Fruit fly (Drosophila melanogaster): Measurements from ENCODE around the gene mus312.

Gene mus312

DNA sequence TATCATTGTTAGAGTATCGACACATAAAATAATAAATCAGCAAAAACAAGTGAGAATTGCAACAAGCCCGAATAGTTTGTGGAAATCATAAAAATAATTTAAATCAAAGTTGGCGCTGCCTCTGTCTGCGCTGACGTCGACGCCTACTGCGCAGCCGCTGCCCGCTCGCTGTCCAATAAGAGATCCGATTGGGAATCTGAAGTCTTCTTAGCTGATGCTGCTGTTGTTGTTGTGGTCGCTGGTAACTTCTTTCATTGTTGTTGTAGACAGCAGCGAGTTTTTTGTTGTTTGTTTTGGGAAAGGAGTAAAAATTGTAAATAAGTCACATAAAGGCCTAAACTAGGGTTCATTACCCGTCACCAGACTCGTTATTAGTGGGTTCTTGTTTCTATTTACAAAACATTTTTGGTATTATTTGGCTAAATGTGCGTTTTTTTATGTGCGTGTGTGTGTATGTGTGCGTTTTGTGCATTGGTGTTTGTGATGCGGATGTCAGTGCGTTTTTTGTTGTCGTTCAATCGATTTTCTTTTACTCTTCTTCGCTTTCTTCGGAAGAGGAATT is 35.9 kb downstream of the mus312 start (continued):
- TF ChIP-seq CG14860 (GFP tag; IDR thresholded peaks at IDR 0.05; ENCODE audit: partially characterized antibody) = no peak
- TF ChIP-seq Camta (GFP tag; optimal IDR thresholded peaks at IDR 0.05) = no peak
- no peak for TF ChIP-seq CG31224 (GFP tag; IDR thresholded peaks at IDR 0.05)
- TF ChIP-seq CG11723 (GFP tag; optimal IDR thresholded peaks at IDR 0.05) = no peak
- no peak for TF ChIP-seq CG6683 (GFP tag; optimal IDR thresholded peaks at IDR 0.05)
- TF ChIP-seq usp (GFP tag; optimal IDR thresholded peaks at IDR 0.05) = no peak
- TF ChIP-seq CG10209 (GFP tag; optimal IDR thresholded peaks at IDR 0.05) = no peak
- TF ChIP-seq D19B (GFP tag; optimal IDR thresholded peaks at IDR 0.05) = no peak
- TF ChIP-seq Chrac-16 (GFP tag; optimal IDR thresholded peaks at IDR 0.05) = no peak
- no peak for TF ChIP-seq CG3995 (GFP tag; optimal IDR thresholded peaks at IDR 0.05)
- TF ChIP-seq CG3838 (GFP tag; optimal IDR thresholded peaks at IDR 0.05) = no peak
- TF ChIP-seq gcm2 (GFP tag; optimal IDR thresholded peaks at IDR 0.05) = no peak
- no peak for TF ChIP-seq CG30403 (GFP tag; optimal IDR thresholded peaks at IDR 0.05)
- no peak for TF ChIP-seq CG31388 (GFP tag; optimal IDR thresholded peaks at IDR 0.05)
- TF ChIP-seq Neu2 (GFP tag; optimal IDR thresholded peaks at IDR 0.05; ENCODE audit: borderline replicate concordance) = no peak
- no peak for TF ChIP-seq NfI (GFP tag; optimal IDR thresholded peaks at IDR 0.05)
- peak; percentile 24 for TF ChIP-seq CG33557 (GFP tag; optimal IDR thresholded peaks at IDR 0.05)
- no peak for TF ChIP-seq ftz-f1 (GFP tag; optimal IDR thresholded peaks at IDR 0.05)
- TF ChIP-seq CG7372 (GFP tag; IDR thresholded peaks at IDR 0.05) = no peak
- TF ChIP-seq CG8924 (tag; optimal IDR thresholded peaks at IDR 0.05) = peak; percentile 14
- TF ChIP-seq Nf-YB (GFP tag; optimal IDR thresholded peaks at IDR 0.05) = peak; percentile 43
- TF ChIP-seq insv (GFP tag; optimal IDR thresholded peaks at IDR 0.05) = peak; percentile 59 to 96
- no peak for TF ChIP-seq Spps (tag; optimal IDR thresholded peaks at IDR 0.05)
- no peak for TF ChIP-seq Sox100B (GFP tag; optimal IDR thresholded peaks at IDR 0.05)
- no peak for TF ChIP-seq CG9609 (GFP tag; optimal IDR thresholded peaks at IDR 0.05)
- no peak for TF ChIP-seq chn (GFP tag; optimal IDR thresholded peaks at IDR 0.05)
- TF ChIP-seq Fer3 (tag; optimal IDR thresholded peaks at IDR 0.05) = no peak
- no peak for TF ChIP-seq CG5245 (GFP tag; optimal IDR thresholded peaks at IDR 0.05)
- no peak for TF ChIP-seq CG9727 (GFP tag; optimal IDR thresholded peaks at IDR 0.05)
- TF ChIP-seq Elba2 (GFP tag; optimal IDR thresholded peaks at IDR 0.05) = peak; percentile 51
- TF ChIP-seq CG11504 (tag; optimal IDR thresholded peaks at IDR 0.05) = no peak
- TF ChIP-seq H15 (GFP tag; IDR thresholded peaks at IDR 0.05) = no peak
- no peak for TF ChIP-seq CG15696 (tag; optimal IDR thresholded peaks at IDR 0.05)
- TF ChIP-seq PHDP (tag; optimal IDR thresholded peaks at IDR 0.05) = no peak
- peak; percentile 69 for TF ChIP-seq cg (GFP tag; optimal IDR thresholded peaks at IDR 0.05)
- TF ChIP-seq CG11247 (GFP tag; IDR thresholded peaks at IDR 0.05) = no peak
- TF ChIP-seq toy (GFP tag; IDR thresholded peaks at IDR 0.05) = no peak
- TF ChIP-seq nmo (GFP tag; optimal IDR thresholded peaks at IDR 0.05) = no peak
- TF ChIP-seq ro (GFP tag; IDR thresholded peaks at IDR 0.05) = no peak
- TF ChIP-seq gro (GFP tag; optimal IDR thresholded peaks at IDR 0.05) = no peak
- no peak for TF ChIP-seq Gsc (GFP tag; IDR thresholded peaks at IDR 0.05)
- no peak for TF ChIP-seq B-H2 (GFP tag; optimal IDR thresholded peaks at IDR 0.05)
- peak; percentile 3; the same call in 1 of the 2 replicates for TF ChIP-seq aop (GFP tag; IDR thresholded peaks at IDR 0.05)
- no peak for TF ChIP-seq CG7928 (GFP tag; optimal IDR thresholded peaks at IDR 0.05)
- no peak for TF ChIP-seq dpn (GFP tag; optimal IDR thresholded peaks at IDR 0.05)
- TF ChIP-seq sima (GFP tag; optimal IDR thresholded peaks at IDR 0.05) = no peak
- TF ChIP-seq CG16813 (GFP tag; IDR thresholded peaks at IDR 0.05; ENCODE audit: partially characterized antibody) = no peak
- no peak for TF ChIP-seq kay (GFP tag; optimal IDR thresholded peaks at IDR 0.05)
- TF ChIP-seq B-H1 (GFP tag; IDR thresholded peaks at IDR 0.05) = no peak
- no peak for TF ChIP-seq CG9817 (tag; optimal IDR thresholded peaks at IDR 0.05)
- no peak for TF ChIP-seq CG34376 (GFP tag; optimal IDR thresholded peaks at IDR 0.05)

Measured in whole organism, embryonic.